Worm (Caenorhabditis elegans): ENCODE results near the gene scl-11.

The scl-11 gene

ce11 chrIV:13029674-13030466 lies 21.3 kb upstream of the scl-11 start (continued):
- TF ChIP-seq mdl-1 (tag; optimal IDR thresholded peaks at IDR 0.05), result no peak
- no peak for TF ChIP-seq pag-3 (tag; optimal IDR thresholded peaks at IDR 0.05; ENCODE audit: borderline replicate concordance, insufficient read depth)
- no peak for TF ChIP-seq irx-1 (tag; optimal IDR thresholded peaks at IDR 0.05)
- no peak for TF ChIP-seq nhr-90 (tag; optimal IDR thresholded peaks at IDR 0.05; ENCODE audit: poor library complexity)
- no peak for TF ChIP-seq unc-62 (GFP tag; optimal IDR thresholded peaks at IDR 0.05)
- TF ChIP-seq nhr-85 (tag), result peak; percentile 74
- no peak for TF ChIP-seq sox-4 (tag; optimal IDR thresholded peaks at IDR 0.05)
- TF ChIP-seq fkh-10 (GFP tag; optimal IDR thresholded peaks at IDR 0.05), result no peak
- TF ChIP-seq nhr-12 (tag; optimal IDR thresholded peaks at IDR 0.05), result no peak
- no peak; the same call in 1 of the 2 replicates for TF ChIP-seq nhr-19 (GFP tag; conservative IDR thresholded peaks at IDR 0.05)

- TF ChIP-seq efl-1 (optimal IDR thresholded peaks at IDR 0.05), result no peak
- peak in 1 of 2 experiments; percentile 55 for TF ChIP-seq efl-1 (GFP tag; optimal IDR thresholded peaks at IDR 0.05 in 1 of 2)
- TF ChIP-seq pax-3 (tag; optimal IDR thresholded peaks at IDR 0.05), result no peak
These were observed 20.5 kb upstream of the scl-11 start for ce11 chrIV:13030467-13031299.

DNA sequence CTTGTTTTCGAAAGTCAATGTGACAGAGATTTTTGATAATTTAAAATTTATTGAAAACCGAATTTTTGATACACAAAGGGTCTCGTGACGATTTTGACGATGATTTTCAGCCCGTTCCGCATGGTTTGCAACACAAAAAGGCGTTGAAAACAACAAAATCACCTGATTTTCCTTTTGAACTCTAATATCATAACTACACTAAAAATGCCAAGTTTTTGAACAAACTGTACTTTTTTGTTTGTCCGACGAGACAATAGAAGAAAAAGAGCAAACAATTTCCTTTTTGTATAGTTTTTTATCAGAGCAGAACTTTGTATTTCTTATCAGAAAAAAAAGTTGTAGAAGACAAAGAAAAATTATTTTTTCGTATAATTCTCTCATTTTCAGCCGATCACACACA lies 19.0 kb upstream of the scl-11 start:
- TF ChIP-seq efl-1 (optimal IDR thresholded peaks at IDR 0.05) (no peak), efl-1 (GFP tag; optimal IDR thresholded peaks at IDR 0.05 in 1 of 2) (peak in 1 of 2 experiments; percentile 77), lin-35 (GFP tag; optimal IDR thresholded peaks at IDR 0.05) (peak in 1 of 2 experiments; percentile 24), elt-2 (tag; optimal IDR thresholded peaks at IDR 0.05) (peak; percentile 8), efl-3 (GFP tag; optimal IDR thresholded peaks at IDR 0.05) (no peak), aly-2 (tag; optimal IDR thresholded peaks at IDR 0.05) (no peak)

DNA sequence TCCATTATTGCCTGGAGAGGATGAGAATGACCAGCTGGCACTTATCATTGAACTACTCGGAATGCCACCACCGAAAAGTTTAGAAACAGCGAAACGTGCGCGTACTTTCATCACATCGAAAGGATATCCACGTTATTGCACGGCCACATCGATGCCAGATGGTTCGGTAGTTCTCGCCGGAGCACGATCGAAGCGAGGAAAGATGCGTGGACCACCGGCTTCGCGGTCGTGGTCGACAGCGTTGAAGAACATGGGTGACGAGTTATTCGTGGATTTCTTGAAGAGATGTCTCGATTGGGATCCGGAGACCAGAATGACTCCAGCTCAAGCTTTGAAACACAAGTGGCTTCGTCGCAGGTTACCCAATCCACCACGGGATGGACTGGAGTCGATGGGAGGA lies 17.7 kb upstream of the scl-11 start:
- TF ChIP-seq dsc-1 (tag; optimal IDR thresholded peaks at IDR 0.05), result peak; percentile 20
- no peak for TF ChIP-seq fos-1 (tag; optimal IDR thresholded peaks at IDR 0.05)
- no peak for TF ChIP-seq unc-98 (GFP tag; IDR thresholded peaks at IDR 0.05)
- peak; percentile 22 for TF ChIP-seq nhr-47 (tag; optimal IDR thresholded peaks at IDR 0.05)
- TF ChIP-seq lin-35 (GFP tag; optimal IDR thresholded peaks at IDR 0.05), result no peak

DNA sequence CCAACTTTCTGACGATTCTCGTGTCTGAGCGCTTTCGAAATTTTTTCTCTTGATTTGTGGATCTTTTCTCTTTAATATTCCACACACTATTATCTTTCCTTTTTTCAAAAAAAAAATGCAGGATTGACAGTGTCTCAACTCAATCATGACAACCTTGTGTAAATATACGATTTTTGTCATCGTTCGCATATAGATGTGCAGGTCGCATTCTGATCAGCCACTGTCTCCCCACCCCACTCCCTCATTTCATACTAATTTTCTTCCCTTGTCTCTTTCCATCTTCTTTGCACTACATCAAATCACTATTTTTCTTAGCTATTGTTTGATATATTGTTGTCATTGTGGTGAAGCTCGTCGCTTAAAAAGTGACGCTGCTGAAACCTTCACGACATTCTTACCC lies 15.9 kb upstream of the scl-11 start:
- TF ChIP-seq sox-4 (tag; optimal IDR thresholded peaks at IDR 0.05), result no peak
- TF ChIP-seq nhr-76 (tag; optimal IDR thresholded peaks at IDR 0.05), result no peak
- TF ChIP-seq efl-1 (optimal IDR thresholded peaks at IDR 0.05), result no peak
- TF ChIP-seq efl-1 (GFP tag; optimal IDR thresholded peaks at IDR 0.05 in 1 of 2), result peak in 1 of 2 experiments; percentile 64
- TF ChIP-seq blmp-1 (tag; optimal IDR thresholded peaks at IDR 0.05), result no peak

- TF ChIP-seq ceh-82 (tag; optimal IDR thresholded peaks at IDR 0.05) (no peak), blmp-1 (tag; optimal IDR thresholded peaks at IDR 0.05) (peak; percentile 7)
These were observed 14.3 kb upstream of the scl-11 start for ce11 chrIV:13036835-13037234.

- TF ChIP-seq grh-1 (GFP tag; IDR thresholded peaks at IDR 0.05) (no peak), zag-1 (tag; optimal IDR thresholded peaks at IDR 0.05) (no peak), lsy-2 (tag; optimal IDR thresholded peaks at IDR 0.05) (no peak), nhr-12 (tag; optimal IDR thresholded peaks at IDR 0.05) (no peak), nhr-47 (tag; optimal IDR thresholded peaks at IDR 0.05) (no peak), tbx-2 (tag; optimal IDR thresholded peaks at IDR 0.05) (no peak), hlh-4 (tag; optimal IDR thresholded peaks at IDR 0.05) (no peak), nhr-77 (tag; optimal IDR thresholded peaks at IDR 0.05) (no peak), aha-1 (tag; optimal IDR thresholded peaks at IDR 0.05) (no peak), unc-98 (GFP tag; IDR thresholded peaks at IDR 0.05) (no peak), lin-35 (GFP tag; optimal IDR thresholded peaks at IDR 0.05) (no peak), nhr-90 (tag; optimal IDR thresholded peaks at IDR 0.05; ENCODE audit: poor library complexity) (no peak), nhr-76 (tag; optimal IDR thresholded peaks at IDR 0.05) (no peak), alr-1 (tag; optimal IDR thresholded peaks at IDR 0.05; ENCODE audit: borderline replicate concordance) (no peak), swsn-7 (tag; optimal IDR thresholded peaks at IDR 0.05) (no peak), efl-3 (GFP tag; optimal IDR thresholded peaks at IDR 0.05) (no peak), C16A3.4 (tag; optimal IDR thresholded peaks at IDR 0.05) (no peak), unc-130 (tag; optimal IDR thresholded peaks at IDR 0.05) (no peak)
These were observed 12.3 kb upstream of the scl-11 start, which contains the start of gene F49E11.2 for ce11 chrIV:13038888-13039287. Gene F49E11.2, minus strand, starts transcription at chrIV:13038988.
